Worm (Caenorhabditis elegans) whole organism, early embryonic: ENCODE results near the gene prmt-1.

ENCODE experiments used
- B0310.2 ChIP-seq: sonication (generic microtip); optimal IDR thresholded peaks from 2 replicates; lab custom pipeline; 2016; ENCODE audit warnings: mild to moderate bottlenecking, missing genetic modification characterization, missing compliant biosample characterization
- ama-1 ChIP-seq: fragments of 150-350 bp; optimal IDR thresholded peaks from 2 replicates; lab custom pipeline; 2014

DNA sequence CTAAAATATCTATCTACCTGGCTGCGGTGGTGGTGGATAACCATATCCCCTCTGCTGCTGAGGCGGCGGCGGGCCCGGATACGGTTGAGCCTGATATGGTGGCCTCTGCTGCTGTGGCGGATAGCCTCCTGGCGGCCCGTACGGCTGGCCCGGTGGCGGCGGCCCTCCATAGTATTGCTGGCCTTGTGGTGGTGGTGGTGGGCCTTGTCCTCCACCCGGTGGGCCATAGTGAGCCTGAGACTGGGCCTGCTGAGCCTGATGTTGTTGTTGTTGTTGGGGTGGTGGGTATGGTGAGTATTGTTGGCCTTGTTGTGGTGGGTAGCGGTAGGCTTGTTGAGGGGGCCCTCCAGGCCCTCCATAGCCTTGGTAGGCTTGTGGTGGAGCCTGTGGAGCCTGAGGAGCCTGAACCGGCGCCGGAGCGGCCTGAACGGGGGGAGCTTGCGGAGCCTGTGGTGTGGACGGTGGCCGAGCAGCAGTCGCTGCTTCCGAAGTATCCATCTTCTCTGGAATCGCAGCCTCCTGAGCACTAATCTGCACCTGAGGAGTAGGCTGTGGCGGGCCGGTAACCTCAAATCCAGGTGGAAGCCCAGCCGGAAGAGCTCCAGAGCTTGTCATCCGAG lies 28.2 kb downstream of the prmt-1 start:
- no peak for TF ChIP-seq ama-1 (lab: Kevin White, UChicago)
- TF ChIP-seq B0310.2 = no peak
